Worm (Caenorhabditis elegans): Measurements from ENCODE around the gene F21H7.12.

DNA sequence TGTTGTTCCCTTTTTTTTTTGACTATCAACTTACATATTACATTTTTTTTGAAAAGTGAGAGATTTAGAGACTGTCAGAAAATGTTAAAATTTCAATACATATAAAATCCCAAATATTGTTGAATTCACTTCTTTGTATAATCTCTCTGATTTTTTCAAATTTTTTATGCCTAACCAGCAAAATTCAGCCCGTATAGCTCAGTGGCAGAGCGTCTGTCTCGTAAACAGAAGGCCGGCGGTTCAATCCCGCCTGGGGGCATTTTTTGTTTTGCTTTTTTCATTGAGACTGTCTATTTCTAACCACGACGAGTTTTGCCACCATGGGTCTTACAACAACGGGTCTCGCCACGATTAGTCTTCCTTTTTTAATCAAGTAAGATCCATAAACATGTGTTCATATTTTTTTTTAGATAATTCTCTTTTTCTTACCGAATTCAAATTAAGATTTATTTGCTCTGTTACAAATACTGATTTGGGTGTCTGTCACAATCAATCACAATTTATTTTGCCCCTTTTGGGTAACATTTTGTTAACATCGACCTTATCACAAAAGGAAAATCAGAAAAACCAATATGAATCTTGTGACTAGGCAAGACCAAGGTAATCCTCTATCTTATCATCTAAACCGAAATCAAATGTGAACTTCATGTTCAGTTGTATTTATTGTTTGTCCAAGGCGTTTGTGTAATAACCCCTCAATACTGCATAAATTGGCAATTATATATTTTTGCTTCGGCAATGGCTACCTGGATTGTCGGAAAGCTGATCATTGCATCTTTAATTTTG is 10.8 kb upstream of the F21H7.12 start, which contains the start of gene glc-1:
- no peak for TF ChIP-seq ama-1 (optimal IDR thresholded peaks at IDR 0.05)
- no peak for TF ChIP-seq ceh-13 (GFP tag; optimal IDR thresholded peaks at IDR 0.05)
- no peak for TF ChIP-seq scrt-1 (GFP tag; IDR thresholded peaks at IDR 0.05)
- TF ChIP-seq hnd-1 (tag; optimal IDR thresholded peaks at IDR 0.05) = no peak
- no peak for TF ChIP-seq flt-1 (GFP tag; IDR thresholded peaks at IDR 0.05)
- no peak for TF ChIP-seq tra-4 (tag; optimal IDR thresholded peaks at IDR 0.05)
- no peak for TF ChIP-seq tbx-37 (GFP tag; conservative IDR thresholded peaks at IDR 0.05)
- TF ChIP-seq hmbx-1 (tag; optimal IDR thresholded peaks at IDR 0.05) = no peak
- TF ChIP-seq aly-1 (tag; optimal IDR thresholded peaks at IDR 0.05) = no peak
- no peak for TF ChIP-seq tbx-11 (GFP tag; IDR thresholded peaks at IDR 0.05)
- TF ChIP-seq pes-1 (GFP tag; IDR thresholded peaks at IDR 0.05) = no peak
- no peak for TF ChIP-seq hmg-4 (GFP tag; optimal IDR thresholded peaks at IDR 0.05)

Data from whole organism, early embryonic.